Fruit fly (Drosophila melanogaster) whole organism, pupa: ENCODE results near the gene TrxT.

Source experiments
- CG10348 ChIP-seq: fragments of 200-800 bp; sonication (Bioruptor generic); IDR thresholded peaks from 2 replicates; pipeline ENCODE4 v1.3.6; 2022; ENCODE audit warnings: missing biosample characterization, missing genetic modification characterization
- CG12605 ChIP-seq: fragments of 200-800 bp; sonication (Bioruptor generic); IDR thresholded peaks from 2 replicates; pipeline ENCODE4 v1.3.6; 2022; ENCODE audit warnings: missing biosample characterization, missing genetic modification characterization
- CG13204 ChIP-seq: fragments of 200-800 bp; sonication (Bioruptor generic); optimal IDR thresholded peaks from 2 replicates; lab custom pipeline; 2018; ENCODE audit warnings: missing biosample characterization, mild to moderate bottlenecking, missing genetic modification characterization, moderate library complexity
- CG14655 ChIP-seq: fragments of 200-800 bp; sonication (Bioruptor generic); optimal IDR thresholded peaks from 3 replicates; lab custom pipeline; 2017; ENCODE audit warnings: mild to moderate bottlenecking, missing biosample characterization, missing genetic modification reagents, missing genetic modification characterization
- CG15710 ChIP-seq: fragments of 200-800 bp; sonication (Bioruptor generic); optimal IDR thresholded peaks from 2 replicates; lab custom pipeline; 2018; ENCODE audit warnings: missing biosample characterization, mild to moderate bottlenecking, missing genetic modification characterization, moderate library complexity
- CG17806 ChIP-seq: fragments of 200-800 bp; sonication (Bioruptor generic); optimal IDR thresholded peaks from 2 replicates; lab custom pipeline; 2018; ENCODE audit warnings: missing biosample characterization, mild to moderate bottlenecking, missing genetic modification characterization, moderate library complexity
- CG32121 ChIP-seq: fragments of 200-800 bp; sonication (Bioruptor generic); IDR thresholded peaks from 2 replicates; pipeline ENCODE4 v1.3.6; 2022; ENCODE audit warnings: missing biosample characterization, missing genetic modification characterization
- CG34367 ChIP-seq: fragments of 200-800 bp; sonication (Bioruptor generic); optimal IDR thresholded peaks from 2 replicates; lab custom pipeline; 2018; ENCODE audit warnings: missing biosample characterization, mild to moderate bottlenecking, missing genetic modification characterization
- CG4496 ChIP-seq: fragments of 200-800 bp; sonication (Bioruptor generic); IDR thresholded peaks from 3 replicates; pipeline ENCODE4 v1.3.6; 2022; ENCODE audit warnings: missing biosample characterization, missing genetic modification characterization
- CG8159 ChIP-seq: fragments of 200-800 bp; sonication (Bioruptor generic); optimal IDR thresholded peaks from 3 replicates; lab custom pipeline; 2018; ENCODE audit warnings: missing biosample characterization, mild to moderate bottlenecking, missing genetic modification characterization, moderate library complexity
- CG8301 ChIP-seq: fragments of 200-800 bp; sonication (Bioruptor generic); optimal IDR thresholded peaks from 2 replicates; lab custom pipeline; 2018; ENCODE audit warnings: missing biosample characterization, mild to moderate bottlenecking, missing genetic modification characterization
- CG9948 ChIP-seq: fragments of 200-800 bp; sonication (Bioruptor generic); optimal IDR thresholded peaks from 2 replicates; lab custom pipeline; 2018; ENCODE audit warnings: missing biosample characterization, mild to moderate bottlenecking, missing genetic modification characterization, moderate library complexity
- D1 ChIP-seq: fragments of 200-800 bp; sonication (Bioruptor generic); optimal IDR thresholded peaks from 2 replicates; lab custom pipeline; 2018; ENCODE audit warnings: missing biosample characterization, mild to moderate bottlenecking, missing genetic modification characterization, moderate library complexity
- EcR ChIP-seq: fragments of 200-800 bp; sonication (Bioruptor generic); optimal IDR thresholded peaks from 3 replicates; lab custom pipeline; 2019; ENCODE audit warnings: missing biosample characterization, missing genetic modification characterization, mild to moderate bottlenecking, moderate library complexity, missing genetic modification reagents
- Ets98B ChIP-seq: fragments of 200-800 bp; sonication (Bioruptor generic); IDR thresholded peaks from 2 replicates; pipeline ENCODE4 v1.3.6; 2022; ENCODE audit warnings: missing biosample characterization, missing genetic modification characterization
- Pif1A ChIP-seq: fragments of 200-800 bp; sonication (Bioruptor generic); optimal IDR thresholded peaks from 3 replicates; lab custom pipeline; 2016; ENCODE audit warnings: missing biosample characterization, missing genetic modification characterization
- Pif1B ChIP-seq: fragments of 200-800 bp; sonication (Bioruptor generic); optimal IDR thresholded peaks from 3 replicates; lab custom pipeline; 2016; ENCODE audit warnings: missing biosample characterization, missing genetic modification characterization
- Snoo ChIP-seq: fragments of 200-800 bp; sonication (Bioruptor generic); optimal IDR thresholded peaks from 3 replicates; lab custom pipeline; 2017; ENCODE audit warnings: missing biosample characterization, mild to moderate bottlenecking, missing genetic modification characterization, inconsistent platforms
- fd96Ca ChIP-seq: fragments of 200-800 bp; sonication (Bioruptor generic); IDR thresholded peaks from 3 replicates; pipeline ENCODE4 v1.3.6; 2022; ENCODE audit warnings: missing biosample characterization, missing genetic modification characterization
- gl ChIP-seq: fragments of 200-800 bp; sonication (Bioruptor generic); optimal IDR thresholded peaks from 2 replicates; lab custom pipeline; 2018; ENCODE audit warnings: missing biosample characterization, mild to moderate bottlenecking, missing genetic modification characterization
- rn ChIP-seq: fragments of 200-800 bp; sonication (Bioruptor generic); IDR thresholded peaks from 2 replicates; pipeline ENCODE4 v1.3.6; 2022; ENCODE audit warnings: missing biosample characterization, missing genetic modification characterization

Gene TrxT

DNA sequence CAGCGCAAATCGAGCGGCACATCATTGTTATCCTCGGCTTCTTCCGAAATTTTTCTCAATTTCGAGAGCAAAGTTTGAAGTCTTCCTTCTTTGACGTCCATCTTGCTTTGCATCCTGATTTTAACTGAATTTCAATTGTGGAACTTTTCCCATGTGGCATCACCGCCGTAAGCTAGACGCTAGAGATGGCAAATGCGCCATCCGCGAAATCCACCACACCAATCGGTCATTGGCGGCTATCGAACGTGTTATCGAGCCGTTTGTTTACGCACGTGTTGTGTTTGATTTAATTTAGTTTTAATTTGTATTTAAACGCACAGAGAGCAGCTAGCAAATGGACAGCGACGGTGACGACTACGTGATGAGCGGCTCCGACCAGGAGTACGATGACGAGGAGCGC, 5.5 kb upstream of the TrxT start, which contains the start of the genes CG15930 and Sas10:
Gene CG15930 (minus strand): TSS at position 126 of the 400 bp plus-strand sequence.
Gene Sas10 (plus strand): TSS at position 240 of the 400 bp plus-strand sequence.
- TF ChIP-seq D1 (no peak), fd96Ca (no peak), EcR (no peak), CG8159 (tag; lab: Kevin White, UChicago) (no peak), Pif1B (GFP tag; lab: Kevin White, UChicago) (no peak), CG17806 (tag; lab: Kevin White, UChicago) (no peak), CG10348 (no peak)
- TF ChIP-seq, all 21 proteins: peak for 0

dm6 chrX:5312958-5313357, 1.3 kb upstream of the TrxT start, which contains the start of gene CG4198:
Gene CG4198, plus strand, starts transcription at chrX:5313258.
- TF ChIP-seq Pif1B (GFP tag; lab: Kevin White, UChicago), result no peak
- TF ChIP-seq CG14655 (GFP tag; lab: Kevin White, UChicago), result no peak
- TF ChIP-seq CG17806 (tag; lab: Kevin White, UChicago), result no peak
- no peak for TF ChIP-seq CG8301 (tag; lab: Kevin White, UChicago)
- no peak for TF ChIP-seq CG12605 (GFP tag; lab: Robert Waterston, UW)
- no peak for TF ChIP-seq CG32121 (GFP tag; lab: Robert Waterston, UW)
- TF ChIP-seq CG15710 (tag; lab: Kevin White, UChicago), result no peak
- no peak for TF ChIP-seq CG9948 (tag; lab: Kevin White, UChicago)
- TF ChIP-seq CG10348, result no peak
- TF ChIP-seq fd96Ca, result no peak
- no peak for TF ChIP-seq D1
- TF ChIP-seq rn (GFP tag; lab: Robert Waterston, UW), result no peak
- no peak for TF ChIP-seq CG4496 (GFP tag; lab: Robert Waterston, UW)
- TF ChIP-seq Ets98B (GFP tag; lab: Robert Waterston, UW), result no peak
- no peak for TF ChIP-seq CG8159 (tag; lab: Kevin White, UChicago)
- no peak for TF ChIP-seq CG34367 (tag; lab: Kevin White, UChicago)
- no peak for TF ChIP-seq Snoo (tag; lab: Kevin White, UChicago)
- TF ChIP-seq gl, result no peak
- no peak for TF ChIP-seq CG13204 (GFP tag; lab: Kevin White, UChicago)
- TF ChIP-seq EcR, result no peak

DNA sequence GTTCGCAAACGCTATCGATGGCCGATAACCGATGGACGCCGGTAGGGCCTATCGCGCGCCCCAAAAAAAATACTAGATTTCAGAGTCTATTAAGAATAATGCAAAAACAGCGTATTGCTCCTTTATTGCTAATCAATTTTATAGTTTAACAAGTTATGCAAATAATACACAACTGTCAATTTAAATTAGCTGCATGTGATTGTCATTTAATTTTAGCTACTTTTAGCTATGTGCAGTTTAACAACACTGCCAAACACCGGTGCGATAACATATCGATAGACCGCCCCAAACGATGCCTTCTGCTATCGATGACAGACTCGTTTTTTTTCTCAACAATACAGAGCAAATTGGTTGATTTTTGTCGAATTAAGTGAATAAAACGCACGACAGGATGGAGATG, 2.7 kb downstream of the TrxT start, which contains the start of the genes Cdk7 and snf:
Gene Cdk7 (minus strand): TSS at position 21 of the 400 bp plus-strand sequence.
Gene snf (plus strand): TSS at position 280 of the 400 bp plus-strand sequence.
- TF ChIP-seq CG14655 (GFP tag; lab: Kevin White, UChicago) (no peak), Pif1A (GFP tag; lab: Kevin White, UChicago) (no peak), CG13204 (GFP tag; lab: Kevin White, UChicago) (no peak), CG32121 (GFP tag; lab: Robert Waterston, UW) (peak; percentile 17; the same call in 1 of the 2 replicates), CG8159 (tag; lab: Kevin White, UChicago) (peak; percentile 1), fd96Ca (0 out of 3 replicates have a peak, but pooled peaks have one; percentile 5)

- TF ChIP-seq CG34367 (tag; lab: Kevin White, UChicago), result no peak
- no peak for TF ChIP-seq CG13204 (GFP tag; lab: Kevin White, UChicago)
- TF ChIP-seq CG15710 (tag; lab: Kevin White, UChicago), result no peak
- TF ChIP-seq CG14655 (GFP tag; lab: Kevin White, UChicago), result no peak
- TF ChIP-seq CG12605 (GFP tag; lab: Robert Waterston, UW), result no peak
- no peak for TF ChIP-seq EcR
- TF ChIP-seq, all 21 proteins: peak for 0
Observed at dm6 chrX:5307317-5307716, 4.4 kb downstream of the TrxT start, which contains the start of gene CG17764. Gene CG17764, minus strand, starts transcription at chrX:5307417.

DNA sequence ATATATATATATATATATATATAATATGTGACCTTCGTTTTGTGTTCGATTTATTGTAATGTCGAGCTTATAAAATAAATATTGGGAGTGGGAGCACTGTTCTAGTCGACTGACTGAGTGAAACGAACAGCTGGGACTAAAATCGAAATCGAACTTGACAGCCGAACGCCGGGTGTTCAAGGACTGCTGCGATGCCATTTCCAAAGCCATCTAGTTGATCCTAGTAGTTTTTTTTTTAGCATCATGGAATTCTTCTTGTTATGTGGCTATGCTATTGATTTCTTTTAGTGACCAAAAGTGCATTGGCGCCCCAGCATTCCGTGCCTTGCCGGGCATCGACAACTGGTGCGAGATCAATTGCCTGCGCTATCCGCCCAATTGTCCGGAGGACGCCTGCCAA, 6.1 kb downstream of the TrxT start, which contains the start of gene CG3323:
Gene CG3323 (minus strand): TSS at position 101 of the 400 bp plus-strand sequence.
- TF ChIP-seq CG10348, result no peak
- TF ChIP-seq CG15710 (tag; lab: Kevin White, UChicago), result no peak
- TF ChIP-seq CG4496 (GFP tag; lab: Robert Waterston, UW), result no peak
- no peak for TF ChIP-seq CG14655 (GFP tag; lab: Kevin White, UChicago)
- TF ChIP-seq CG9948 (tag; lab: Kevin White, UChicago), result no peak

DNA sequence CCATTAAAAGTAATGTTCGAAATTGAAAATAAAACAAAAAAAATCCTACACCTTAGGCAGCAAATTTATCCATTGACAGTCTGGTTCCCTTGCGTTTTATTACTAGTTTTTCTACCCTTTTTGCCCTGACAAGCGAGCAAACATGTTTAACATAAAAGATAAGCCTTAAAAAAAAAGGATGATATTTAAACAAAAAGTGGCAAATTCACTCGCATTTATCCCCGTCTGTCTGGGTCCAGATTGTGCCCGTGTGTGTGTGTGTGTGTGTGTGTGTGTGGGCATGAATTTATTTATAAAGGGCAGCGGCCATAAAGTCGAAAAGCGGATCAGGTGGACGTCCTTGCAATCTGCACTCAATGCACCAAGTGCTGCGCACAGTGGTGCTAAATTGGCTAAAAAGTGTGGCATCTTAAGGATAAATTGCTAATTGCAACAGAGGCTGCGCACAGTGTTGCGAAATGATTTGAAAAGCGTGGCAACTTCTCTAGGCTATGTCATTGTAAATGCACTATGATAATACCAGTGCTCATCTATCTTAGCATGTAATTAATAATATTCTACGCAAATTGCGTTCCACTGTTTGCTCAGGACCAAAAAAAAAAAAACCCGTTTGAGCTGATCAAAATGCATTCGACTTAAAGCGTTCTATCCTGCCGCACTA, 10.9 kb downstream of the TrxT start:
- TF ChIP-seq Pif1B (GFP tag; lab: Kevin White, UChicago), result no peak
- no peak for TF ChIP-seq CG32121 (GFP tag; lab: Robert Waterston, UW)
- peak; percentile 29; the same call in 1 of the 3 replicates for TF ChIP-seq CG4496 (GFP tag; lab: Robert Waterston, UW)
- TF ChIP-seq EcR, result peak; percentile 80
- no peak for TF ChIP-seq CG10348
- TF ChIP-seq CG9948 (tag; lab: Kevin White, UChicago), result peak; percentile 65
- no peak for TF ChIP-seq CG14655 (GFP tag; lab: Kevin White, UChicago)
- TF ChIP-seq CG17806 (tag; lab: Kevin White, UChicago), result peak; percentile 57
- peak; percentile 74 for TF ChIP-seq CG15710 (tag; lab: Kevin White, UChicago)
- peak; percentile 56 for TF ChIP-seq gl
- TF ChIP-seq D1, result no peak
- TF ChIP-seq Ets98B (GFP tag; lab: Robert Waterston, UW), result no peak
- no peak for TF ChIP-seq fd96Ca
- TF ChIP-seq rn (GFP tag; lab: Robert Waterston, UW), result no peak
- TF ChIP-seq CG8301 (tag; lab: Kevin White, UChicago), result peak; percentile 16
- TF ChIP-seq CG8159 (tag; lab: Kevin White, UChicago), result peak; percentile 76
- peak; percentile 67 for TF ChIP-seq CG34367 (tag; lab: Kevin White, UChicago)
- peak; percentile 18 for TF ChIP-seq CG13204 (GFP tag; lab: Kevin White, UChicago)
